Fruit fly (Drosophila melanogaster) whole organism, embryonic: ENCODE results near the gene CG13671.

ENCODE experiments used
- Abd-B ChIP-seq: fragments of 200-800 bp; sonication (Bioruptor generic); optimal IDR thresholded peaks from 2 replicates; lab custom pipeline; 2018; ENCODE audit warnings: missing biosample characterization, mild to moderate bottlenecking, missing genetic modification characterization, moderate library complexity
- Adf1 ChIP-seq: fragments of 200-800 bp; sonication (Bioruptor generic); IDR thresholded peaks from 2 replicates; pipeline ENCODE4 v1.3.6; 2022; ENCODE audit warnings: missing biosample characterization, missing genetic modification characterization
- Asciz ChIP-seq: fragments of 200-800 bp; sonication (Bioruptor generic); optimal IDR thresholded peaks from 2 replicates; lab custom pipeline; 2017; ENCODE audit warnings: missing biosample characterization, mild to moderate bottlenecking, missing genetic modification characterization, missing genetic modification reagents
- Awh ChIP-seq: fragments of 200-800 bp; sonication (Bioruptor generic); IDR thresholded peaks from 2 replicates; pipeline ENCODE4, ENCODE4 v1.3.6; 2022; ENCODE audit warnings: missing biosample characterization, missing genetic modification characterization
- Blimp-1 ChIP-seq: fragments of 200-800 bp; sonication (Bioruptor generic); optimal IDR thresholded peaks from 3 replicates; lab custom pipeline; 2018; ENCODE audit warnings: missing biosample characterization, missing genetic modification characterization, mild to moderate bottlenecking, moderate library complexity, missing genetic modification reagents
- BtbVII ChIP-seq: fragments of 200-800 bp; sonication (Bioruptor generic); optimal IDR thresholded peaks from 3 replicates; lab custom pipeline; 2017; ENCODE audit warnings: missing biosample characterization, mild to moderate bottlenecking, missing genetic modification characterization
- CG10431 ChIP-seq: fragments of 200-800 bp; sonication (Bioruptor generic); optimal IDR thresholded peaks from 3 replicates; lab custom pipeline; 2018; ENCODE audit warnings: missing biosample characterization, mild to moderate bottlenecking, missing genetic modification characterization
- CG10979 ChIP-seq: fragments of 200-800 bp; sonication (Bioruptor generic); optimal IDR thresholded peaks from 2 replicates; lab custom pipeline; 2018; ENCODE audit warnings: missing biosample characterization, mild to moderate bottlenecking, missing genetic modification characterization, moderate library complexity
- CG12071 ChIP-seq: fragments of 200-800 bp; sonication (Bioruptor generic); optimal IDR thresholded peaks from 3 replicates; lab custom pipeline; 2018; ENCODE audit warnings: missing biosample characterization, mild to moderate bottlenecking, missing genetic modification characterization
- CG1233 ChIP-seq: fragments of 200-800 bp; sonication (Bioruptor generic); optimal IDR thresholded peaks from 4 replicates; lab custom pipeline; 2018; ENCODE audit warnings: missing biosample characterization, mild to moderate bottlenecking, missing genetic modification characterization
- CG12659 ChIP-seq: fragments of 200-800 bp; sonication (Bioruptor generic); optimal IDR thresholded peaks from 3 replicates; lab custom pipeline; 2017; ENCODE audit warnings: mild to moderate bottlenecking, missing biosample characterization, missing genetic modification reagents, missing genetic modification characterization
- CG14014 ChIP-seq: fragments of 200-800 bp; sonication (Bioruptor generic); IDR thresholded peaks from 2 replicates; pipeline ENCODE4 v1.3.6; 2022; ENCODE audit warnings: missing biosample characterization, missing genetic modification characterization
- CG15011 ChIP-seq: fragments of 200-800 bp; sonication (Bioruptor generic); optimal IDR thresholded peaks from 3 replicates; lab custom pipeline; 2018; ENCODE audit warnings: missing biosample characterization, mild to moderate bottlenecking, missing genetic modification characterization
- CG15696 ChIP-seq: fragments of 200-800 bp; sonication (Bioruptor generic); optimal IDR thresholded peaks from 2 replicates; lab custom pipeline; 2019; ENCODE audit warnings: missing biosample characterization, mild to moderate bottlenecking, missing genetic modification characterization, moderate library complexity
- CG16813 ChIP-seq: fragments of 200-800 bp; sonication (Bioruptor generic); IDR thresholded peaks from 3 replicates; pipeline ENCODE4 v1.3.6; 2022; ENCODE audit warnings: missing biosample characterization, missing genetic modification characterization; ENCODE audit not compliant: partially characterized antibody
- CG17385 ChIP-seq: fragments of 200-800 bp; sonication (Bioruptor generic); optimal IDR thresholded peaks from 3 replicates; lab custom pipeline; 2018; ENCODE audit warnings: missing biosample characterization, mild to moderate bottlenecking, missing genetic modification characterization
- CG17612 ChIP-seq: fragments of 200-800 bp; sonication (Bioruptor generic); IDR thresholded peaks from 2 replicates; pipeline ENCODE4 v1.3.6; 2022; ENCODE audit warnings: missing biosample characterization, missing genetic modification characterization
- CG17829 ChIP-seq: fragments of 200-800 bp; optimal IDR thresholded peaks from 2 replicates; lab custom pipeline; 2019; ENCODE audit warnings: missing biosample characterization, mild to moderate bottlenecking, missing genetic modification characterization, moderate library complexity
- CG1832 ChIP-seq: fragments of 200-800 bp; sonication (Bioruptor generic); optimal IDR thresholded peaks from 2 replicates; lab custom pipeline; 2017; ENCODE audit warnings: missing biosample characterization, mild to moderate bottlenecking, missing genetic modification characterization, inconsistent platforms
- CG2875 ChIP-seq: fragments of 200-800 bp; sonication (Bioruptor generic); optimal IDR thresholded peaks from 2 replicates; lab custom pipeline; 2017; ENCODE audit warnings: missing biosample characterization, mild to moderate bottlenecking, missing genetic modification characterization, missing genetic modification reagents
- CG3281 ChIP-seq: fragments of 200-800 bp; sonication (Bioruptor generic); optimal IDR thresholded peaks from 3 replicates; lab custom pipeline; 2017; ENCODE audit warnings: missing biosample characterization, mild to moderate bottlenecking, missing genetic modification characterization
- CG3995 ChIP-seq: fragments of 200-800 bp; sonication (Bioruptor generic); optimal IDR thresholded peaks from 3 replicates; lab custom pipeline; 2016; ENCODE audit warnings: missing biosample characterization, missing genetic modification characterization
- CG43689 ChIP-seq: fragments of 200-800 bp; sonication (Bioruptor generic); IDR thresholded peaks from 2 replicates; pipeline ENCODE4 v1.3.6; 2022; ENCODE audit warnings: missing biosample characterization, missing genetic modification characterization
- CG5180 ChIP-seq: fragments of 200-800 bp; sonication (Bioruptor generic); optimal IDR thresholded peaks from 3 replicates; lab custom pipeline; 2017; ENCODE audit warnings: missing biosample characterization, missing genetic modification characterization, mild to moderate bottlenecking, moderate library complexity, missing genetic modification reagents
- CG5953 ChIP-seq: fragments of 200-800 bp; sonication (Bioruptor generic); IDR thresholded peaks from 2 replicates; pipeline ENCODE4 v1.3.6; 2022; ENCODE audit warnings: missing biosample characterization, missing genetic modification characterization
- CG6683 ChIP-seq: fragments of 200-800 bp; sonication (Bioruptor generic); optimal IDR thresholded peaks from 2 replicates; lab custom pipeline; 2017; ENCODE audit warnings: missing biosample characterization, mild to moderate bottlenecking, missing genetic modification characterization, missing genetic modification reagents
- CG8765 ChIP-seq: fragments of 200-800 bp; sonication (Bioruptor generic); IDR thresholded peaks from 2 replicates; pipeline ENCODE4 v1.3.6; 2022; ENCODE audit warnings: missing biosample characterization, missing genetic modification characterization
- CkIIα-i1 ChIP-seq: fragments of 200-800 bp; sonication (Bioruptor generic); IDR thresholded peaks from 2 replicates; pipeline ENCODE4 v1.3.6; 2022; ENCODE audit warnings: missing biosample characterization, missing genetic modification characterization
- Dek ChIP-seq: fragments of 200-800 bp; sonication (Bioruptor generic); optimal IDR thresholded peaks from 3 replicates; lab custom pipeline; 2019; ENCODE audit warnings: missing biosample characterization, mild to moderate bottlenecking, missing genetic modification characterization, moderate library complexity
- Dip2 ChIP-seq: fragments of 200-800 bp; sonication (Bioruptor generic); IDR thresholded peaks from 2 replicates; pipeline ENCODE4 v1.3.6; 2022; ENCODE audit warnings: missing biosample characterization, missing genetic modification characterization
- Ets65A ChIP-seq: fragments of 200-800 bp; sonication (Bioruptor generic); peaks from one replicate; lab custom pipeline; 2016; ENCODE audit warnings: missing biosample characterization, missing genetic modification characterization
- Gug ChIP-seq: fragments of 200-800 bp; sonication (Bioruptor generic); IDR thresholded peaks from 4 replicates; pipeline ENCODE4 v1.3.6; 2022; ENCODE audit warnings: missing biosample characterization, missing genetic modification characterization
- Hr78 ChIP-seq, 2 experiments: fragments of 200-800 bp in 1 of 2; fragments of >200 bp in 1 of 2; sonication (Bioruptor generic) in 1 of 2; optimal IDR thresholded peaks; 2 replicates each; lab custom pipeline; 2017 to 2019; ENCODE audit warnings: missing biosample characterization in 2 of 2, missing genetic modification characterization in 2 of 2, mild to moderate bottlenecking in 1 of 2, moderate library complexity in 1 of 2
- Oaz ChIP-seq: fragments of 200-800 bp; sonication (Bioruptor generic); IDR thresholded peaks from 2 replicates; pipeline ENCODE4 v1.3.6; 2022; ENCODE audit warnings: missing biosample characterization, missing genetic modification characterization
- Sry-δ ChIP-seq: fragments of 200-800 bp; sonication (Bioruptor generic); optimal IDR thresholded peaks from 2 replicates; lab custom pipeline; 2016; ENCODE audit warnings: missing biosample characterization, missing genetic modification characterization
- Ssrp ChIP-seq: fragments of 200-800 bp; sonication (Bioruptor generic); optimal IDR thresholded peaks from 2 replicates; lab custom pipeline; 2018; ENCODE audit warnings: missing biosample characterization, mild to moderate bottlenecking, missing genetic modification characterization, moderate library complexity
- TFAM ChIP-seq: fragments of 200-800 bp; sonication (Bioruptor generic); optimal IDR thresholded peaks from 2 replicates; lab custom pipeline; 2017; ENCODE audit warnings: missing biosample characterization, missing genetic modification characterization, inconsistent platforms
- Tbp ChIP-seq: fragments of >200 bp; optimal IDR thresholded peaks from 2 replicates; lab custom pipeline; 2018; ENCODE audit warnings: missing biosample characterization, missing genetic modification characterization
- al ChIP-seq: fragments of 200-800 bp; sonication (Bioruptor generic); IDR thresholded peaks from 2 replicates; pipeline ENCODE4 v1.3.6; 2022; ENCODE audit warnings: missing biosample characterization, missing genetic modification characterization
- bab2 ChIP-seq: fragments of 200-800 bp; sonication (Bioruptor generic); optimal IDR thresholded peaks from 2 replicates; lab custom pipeline; 2016; ENCODE audit warnings: missing biosample characterization, missing genetic modification characterization
- btn ChIP-seq: fragments of 200-800 bp; sonication (Bioruptor generic); optimal IDR thresholded peaks from 2 replicates; lab custom pipeline; 2016; ENCODE audit warnings: missing biosample characterization, missing genetic modification characterization
- chif ChIP-seq, 2 experiments: fragments of 200-800 bp; sonication (Bioruptor generic); optimal IDR thresholded peaks; 3 replicates each; lab custom pipeline; 2016; ENCODE audit warnings: missing biosample characterization in 2 of 2, missing genetic modification characterization in 2 of 2
- dati ChIP-seq: fragments of 200-800 bp; sonication (Bioruptor generic); IDR thresholded peaks from 2 replicates; pipeline ENCODE4 v1.3.6; 2022; ENCODE audit warnings: missing biosample characterization, missing genetic modification characterization
- dysf ChIP-seq: fragments of 200-800 bp; sonication (Bioruptor generic); IDR thresholded peaks from 3 replicates; pipeline ENCODE4 v1.3.6; 2022; ENCODE audit warnings: missing biosample characterization, missing genetic modification characterization
- fru ChIP-seq: fragments of >200 bp; optimal IDR thresholded peaks from 2 replicates; lab custom pipeline; 2017
- grn ChIP-seq: fragments of 200-800 bp; sonication (Bioruptor generic); optimal IDR thresholded peaks from 3 replicates; lab custom pipeline; 2017; ENCODE audit warnings: missing biosample characterization, missing genetic modification characterization
- jumu ChIP-seq: fragments of 200-800 bp; sonication (Bioruptor generic); optimal IDR thresholded peaks from 3 replicates; lab custom pipeline; 2016; ENCODE audit warnings: missing biosample characterization, missing genetic modification characterization
- ro ChIP-seq: fragments of 200-800 bp; sonication (Bioruptor generic); IDR thresholded peaks from 2 replicates; pipeline ENCODE4 v1.3.6; 2022; ENCODE audit warnings: missing biosample characterization, missing genetic modification characterization
- tap ChIP-seq: fragments of 200-800 bp; optimal IDR thresholded peaks from 3 replicates; lab custom pipeline; 2019; ENCODE audit warnings: missing biosample characterization, mild to moderate bottlenecking, missing genetic modification characterization, moderate library complexity
- twi ChIP-seq: fragments of 200-800 bp; optimal IDR thresholded peaks from 2 replicates; lab custom pipeline; 2019; ENCODE audit warnings: missing biosample characterization, mild to moderate bottlenecking, missing genetic modification characterization, moderate library complexity
- wdn ChIP-seq: fragments of 200-800 bp; sonication (Bioruptor generic); IDR thresholded peaks from 2 replicates; pipeline ENCODE4 v1.3.6; 2022; ENCODE audit warnings: missing biosample characterization, missing genetic modification characterization

CG13671 gene

DNA sequence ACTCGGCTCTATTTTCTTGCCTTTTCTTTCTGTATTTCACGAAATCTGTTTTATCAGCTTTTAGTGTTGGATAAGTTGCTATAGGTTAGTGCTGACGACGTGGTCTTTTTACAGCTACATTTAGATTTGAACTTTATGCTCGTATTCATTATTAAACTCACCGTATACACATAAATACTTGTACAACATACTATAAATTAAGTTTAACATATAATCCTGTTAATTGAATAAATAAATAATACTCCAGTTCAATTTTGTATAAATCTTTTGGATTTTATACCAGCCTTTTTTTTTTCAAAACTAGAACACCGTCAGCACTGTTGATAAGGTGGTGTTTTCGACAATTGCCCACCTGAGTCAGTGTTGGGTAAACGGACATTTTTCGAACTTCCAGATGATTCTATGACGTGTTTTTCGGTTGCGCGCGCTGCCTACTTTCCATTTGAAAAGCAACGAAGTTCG is 9.1 kb downstream of the CG13671 start, which contains the start of gene BI-1 (continued):
- TF ChIP-seq al, result peak; percentile 53
- no peak for TF ChIP-seq grn (GFP tag; lab: Kevin White, UChicago)
- TF ChIP-seq Sry-δ, result peak; percentile 13
- no peak for TF ChIP-seq Hr78 (GFP tag; optimal IDR thresholded peaks at IDR 0.05; lab: Kevin White, UChicago)
- TF ChIP-seq Oaz, result no peak
- no peak for TF ChIP-seq CG16813 (GFP tag; lab: Robert Waterston, UW)
- no peak for TF ChIP-seq CG1832
- peak; percentile 69 for TF ChIP-seq Dek (tag; lab: Kevin White, UChicago)
- peak; percentile 15 for TF ChIP-seq CG2875 (GFP tag; lab: Kevin White, UChicago)
- TF ChIP-seq CG5180 (GFP tag; lab: Kevin White, UChicago), result no peak
- no peak for TF ChIP-seq CkIIα-i1 (GFP tag; lab: Robert Waterston, UW)
- no peak for TF ChIP-seq Gug
- TF ChIP-seq CG10979 (tag; lab: Kevin White, UChicago), result peak; percentile 61
- no peak for TF ChIP-seq CG5953
- no peak for TF ChIP-seq CG15011 (GFP tag; lab: Kevin White, UChicago)
- peak; percentile 60 for TF ChIP-seq CG6683 (GFP tag; lab: Kevin White, UChicago)
- peak; percentile 56 for TF ChIP-seq CG17385
- no peak for TF ChIP-seq btn
- TF ChIP-seq CG12659 (GFP tag; lab: Kevin White, UChicago), result peak; percentile 80
- peak; percentile 2 for TF ChIP-seq CG10431 (GFP tag; lab: Kevin White, UChicago)
- TF ChIP-seq CG17612, result no peak
- no peak for TF ChIP-seq CG12071
- no peak for TF ChIP-seq tap (tag; lab: Kevin White, UChicago)
- TF ChIP-seq CG17829, result peak; percentile 55
- peak; percentile 44 for TF ChIP-seq CG3995
- TF ChIP-seq bab2 (GFP tag; lab: Kevin White, UChicago), result peak; percentile 27
- TF ChIP-seq CG1233, result peak; percentile 79
- peak; percentile 61 for TF ChIP-seq twi (tag; lab: Kevin White, UChicago)
- TF ChIP-seq Abd-B, result no peak
- TF ChIP-seq CG14014, result no peak
- TF ChIP-seq TFAM (GFP tag; lab: Kevin White, UChicago), result no peak
- TF ChIP-seq Ssrp (tag; lab: Kevin White, UChicago), result peak; percentile 39
- TF ChIP-seq Awh, result no peak
- TF ChIP-seq dati, result no peak
- no peak for TF ChIP-seq CG8765
- TF ChIP-seq Tbp, result no peak
- 0 out of 2 replicates have a peak, but pooled peaks have one; percentile 18 for TF ChIP-seq Adf1
- TF ChIP-seq ro (GFP tag; lab: Robert Waterston, UW), result no peak
- no peak for TF ChIP-seq fru (lab: Kevin White, UChicago)
- peak; percentile 73 for TF ChIP-seq BtbVII (GFP tag; lab: Kevin White, UChicago)
- peak; percentile 94 for TF ChIP-seq Ets65A (GFP tag; lab: Kevin White, UChicago)
- no peak for TF ChIP-seq Dip2 (GFP tag; lab: Robert Waterston, UW)
- TF ChIP-seq CG15696, result peak; percentile 61
- no peak for TF ChIP-seq CG43689
- no peak for TF ChIP-seq Asciz (GFP tag; lab: Kevin White, UChicago)
- TF ChIP-seq Blimp-1 (GFP tag; lab: Kevin White, UChicago), result no peak
- peak; percentile 82 for TF ChIP-seq CG3281 (GFP tag; lab: Kevin White, UChicago)
- peak; percentile 62; the same call in 2 of the 3 replicates for TF ChIP-seq dysf (GFP tag; lab: Robert Waterston, UW)
- TF ChIP-seq chif (GFP tag; optimal IDR thresholded peaks at IDR 0.05; lab: Kevin White, UChicago), result peak in 1 of 2 experiments; percentile 0
- TF ChIP-seq jumu, result peak; percentile 15
- TF ChIP-seq wdn (GFP tag; lab: Robert Waterston, UW), result no peak
